Worm (Caenorhabditis elegans) whole organism, L4 larva: ENCODE data around the gene cyn-11.

ENCODE experiments used
- D1046.2 ChIP-seq: fragments of 200-800 bp; sonication (Bioruptor generic); IDR thresholded peaks from 2 replicates; pipeline ENCODE4 v1.3.6; 2022; ENCODE audit warnings: missing genetic modification characterization, missing compliant biosample characterization
- F10B5.3 ChIP-seq: sonication (generic microtip); optimal IDR thresholded peaks from 2 replicates; lab custom pipeline; 2016; ENCODE audit warnings: mild to moderate bottlenecking, missing genetic modification characterization, missing compliant biosample characterization
- F26F4.8 ChIP-seq: fragments of 200-800 bp; sonication (Bioruptor generic); conservative IDR thresholded peaks from 2 replicates; pipeline ENCODE4 v1.3.6; 2022; ENCODE audit warnings: missing genetic modification characterization, missing compliant biosample characterization
- F37D6.2 ChIP-seq: sonication (generic microtip); optimal IDR thresholded peaks from 2 replicates; lab custom pipeline; 2016; ENCODE audit warnings: mild to moderate bottlenecking, missing genetic modification characterization, missing compliant biosample characterization
- F44E2.7 ChIP-seq: fragments of 200-800 bp; sonication (Bioruptor generic); IDR thresholded peaks from 2 replicates; pipeline ENCODE4 v2.1.2; 2022; ENCODE audit warnings: missing genetic modification characterization, missing compliant biosample characterization
- Y48G9A.11 ChIP-seq: fragments of 200-800 bp; sonication (Bioruptor generic); IDR thresholded peaks from 2 replicates; pipeline ENCODE4 v1.3.6; 2022; ENCODE audit warnings: missing genetic modification reagents, missing genetic modification characterization, missing compliant biosample characterization
- aha-1 ChIP-seq: fragments of 150-350 bp; peaks from one replicate; lab custom pipeline; 2014; ENCODE audit warnings: missing biosample characterization, missing genetic modification characterization
- ama-1 ChIP-seq: fragments of 150-350 bp; optimal IDR thresholded peaks from 2 replicates; lab custom pipeline; 2014; ENCODE audit warnings: inconsistent platforms, mixed read lengths
- arid-1 ChIP-seq: fragments of 200-800 bp; sonication (Bioruptor generic); conservative IDR thresholded peaks from 2 replicates; pipeline ENCODE4 v1.3.6; 2022; ENCODE audit warnings: missing genetic modification reagents, missing genetic modification characterization, missing compliant biosample characterization
- ceh-20 ChIP-seq: fragments of 200-800 bp; sonication (Bioruptor generic); IDR thresholded peaks from 2 replicates; pipeline ENCODE4 v1.3.6; 2022; ENCODE audit warnings: missing genetic modification reagents, missing genetic modification characterization, missing compliant biosample characterization
- ceh-32 ChIP-seq: sonication (generic microtip); optimal IDR thresholded peaks from 2 replicates; lab custom pipeline; 2016; ENCODE audit warnings: mild to moderate bottlenecking, missing genetic modification characterization, missing compliant biosample characterization; ENCODE audit not compliant: poor library complexity
- ceh-62 ChIP-seq: sonication (generic microtip); optimal IDR thresholded peaks from 2 replicates; lab custom pipeline; 2017; ENCODE audit warnings: missing biosample characterization, missing genetic modification characterization
- ceh-82 ChIP-seq: sonication (generic microtip); optimal IDR thresholded peaks from 2 replicates; lab custom pipeline; 2017; ENCODE audit warnings: missing biosample characterization, missing genetic modification characterization
- cey-2 ChIP-seq: sonication (generic microtip); optimal IDR thresholded peaks from 3 replicates; lab custom pipeline; 2017; ENCODE audit warnings: missing genetic modification characterization, mild to moderate bottlenecking, missing compliant biosample characterization, antibody characterized with exemption, borderline replicate concordance; ENCODE audit not compliant: insufficient read depth
- ctbp-1 ChIP-seq: fragments of 200-800 bp; sonication (Bioruptor generic); IDR thresholded peaks from 2 replicates; pipeline ENCODE4 v1.3.6; 2022; ENCODE audit warnings: missing genetic modification reagents, missing genetic modification characterization, missing compliant biosample characterization
- daf-12 ChIP-seq: fragments of 150-350 bp; optimal IDR thresholded peaks from 2 replicates; lab custom pipeline; 2014; ENCODE audit warnings: missing biosample characterization, missing genetic modification reagents, missing genetic modification characterization
- daf-16 ChIP-seq, 3 experiments: sonication (generic microtip); optimal IDR thresholded peaks; 2 replicates each; lab custom pipeline; 2016 to 2017; ENCODE audit warnings: missing genetic modification characterization in 3 of 3, missing genetic modification reagents in 3 of 3, mild to moderate bottlenecking in 2 of 3, missing compliant biosample characterization in 2 of 3, missing biosample characterization in 1 of 3, moderate library complexity in 1 of 3
- duxl-1 ChIP-seq: sonication (generic microtip); optimal IDR thresholded peaks from 2 replicates; lab custom pipeline; 2016; ENCODE audit warnings: mild to moderate bottlenecking, missing genetic modification characterization, moderate library complexity, missing compliant biosample characterization; ENCODE audit not compliant: poor library complexity
- dve-1 ChIP-seq: sonication (generic microtip); optimal IDR thresholded peaks from 2 replicates; lab custom pipeline; 2017; ENCODE audit warnings: antibody characterized with exemption, mild to moderate bottlenecking, missing genetic modification characterization, missing compliant biosample characterization; ENCODE audit not compliant: insufficient read depth
- egl-43 ChIP-seq: fragments of 200-800 bp; sonication (Bioruptor generic); IDR thresholded peaks from 2 replicates; pipeline ENCODE4 v1.3.6; 2022; ENCODE audit warnings: missing genetic modification reagents, missing genetic modification characterization, missing compliant biosample characterization
- hlh-11 ChIP-seq: fragments of 200-800 bp; sonication (Bioruptor generic); optimal IDR thresholded peaks from 2 replicates; lab custom pipeline; 2018; ENCODE audit warnings: mild to moderate bottlenecking, missing genetic modification characterization, missing compliant biosample characterization
- hlh-30 ChIP-seq: sonication (generic microtip); optimal IDR thresholded peaks from 2 replicates; lab custom pipeline; 2017; ENCODE audit warnings: antibody characterized with exemption, mild to moderate bottlenecking, missing genetic modification characterization, missing compliant biosample characterization; ENCODE audit not compliant: insufficient read depth
- jun-1 ChIP-seq: fragments of 150-350 bp; optimal IDR thresholded peaks from 2 replicates; lab custom pipeline; 2014; ENCODE audit warnings: missing biosample characterization, missing genetic modification reagents, missing genetic modification characterization
- lin-13 ChIP-seq: fragments of 150-350 bp; optimal IDR thresholded peaks from 2 replicates; lab custom pipeline; 2014; ENCODE audit warnings: missing biosample characterization, missing genetic modification reagents, missing genetic modification characterization
- lin-29 ChIP-seq: fragments of 200-800 bp; sonication (Bioruptor generic); IDR thresholded peaks from 2 replicates; pipeline ENCODE4 v1.3.6; 2022; ENCODE audit warnings: missing genetic modification reagents, missing genetic modification characterization, missing compliant biosample characterization
- lsy-2 ChIP-seq, 2 experiments: fragments of 150-350 bp in 1 of 2; sonication (generic microtip) in 1 of 2; optimal IDR thresholded peaks; 2 replicates each; lab custom pipeline; 2014 to 2017; ENCODE audit warnings: missing biosample characterization in 2 of 2, missing genetic modification characterization in 2 of 2
- madf-5 ChIP-seq, 2 experiments: fragments of 200-800 bp; sonication (Bioruptor generic); IDR thresholded peaks; 2 replicates each; pipeline ENCODE4 v1.3.6; 2022; ENCODE audit warnings: missing compliant biosample characterization in 2 of 2, missing genetic modification characterization in 2 of 2
- mdt-29 ChIP-seq: fragments of 200-800 bp; sonication (Bioruptor generic); IDR thresholded peaks from 2 replicates; pipeline ENCODE4 v1.3.6; 2022; ENCODE audit warnings: missing genetic modification reagents, missing genetic modification characterization, missing compliant biosample characterization
- mxl-2 ChIP-seq: fragments of 200-800 bp; sonication (Bioruptor generic); conservative IDR thresholded peaks from 2 replicates; pipeline ENCODE4 v1.3.6; 2022; ENCODE audit warnings: missing genetic modification reagents, missing genetic modification characterization, missing compliant biosample characterization
- nhr-102 ChIP-seq: sonication (generic microtip); optimal IDR thresholded peaks from 2 replicates; lab custom pipeline; 2016; ENCODE audit warnings: mild to moderate bottlenecking, missing genetic modification characterization, moderate library complexity, missing compliant biosample characterization
- nhr-111 ChIP-seq: fragments of 200-800 bp; sonication (Bioruptor generic); optimal IDR thresholded peaks from 2 replicates; lab custom pipeline; 2018; ENCODE audit warnings: mild to moderate bottlenecking, missing genetic modification characterization, missing compliant biosample characterization
- nhr-237 ChIP-seq: sonication (generic microtip); optimal IDR thresholded peaks from 2 replicates; lab custom pipeline; 2017; ENCODE audit warnings: missing biosample characterization, missing genetic modification characterization
- nhr-25 ChIP-seq: sonication (generic microtip); optimal IDR thresholded peaks from 2 replicates; lab custom pipeline; 2017; ENCODE audit warnings: missing genetic modification characterization, mild to moderate bottlenecking, missing compliant biosample characterization, antibody characterized with exemption, moderate library complexity, borderline replicate concordance; ENCODE audit not compliant: insufficient read depth
- nhr-6 ChIP-seq: fragments of 150-350 bp; optimal IDR thresholded peaks from 2 replicates; lab custom pipeline; 2014; ENCODE audit warnings: missing biosample characterization, missing genetic modification characterization
- nhr-77 ChIP-seq: fragments of 150-350 bp; optimal IDR thresholded peaks from 2 replicates; lab custom pipeline; 2014; ENCODE audit warnings: missing biosample characterization, missing genetic modification characterization
- set-16 ChIP-seq: fragments of 200-800 bp; sonication (Bioruptor generic); IDR thresholded peaks from 2 replicates; pipeline ENCODE4 v1.3.6; 2022; ENCODE audit warnings: missing genetic modification reagents, missing genetic modification characterization, missing compliant biosample characterization
- snpc-4 ChIP-seq: fragments of 150-350 bp; optimal IDR thresholded peaks from 2 replicates; lab custom pipeline; 2014; ENCODE audit warnings: missing biosample characterization, missing genetic modification characterization
- spr-1 ChIP-seq: sonication (generic microtip); optimal IDR thresholded peaks from 2 replicates; lab custom pipeline; 2016; ENCODE audit warnings: mild to moderate bottlenecking, missing genetic modification characterization, missing compliant biosample characterization
- tag-97 ChIP-seq: fragments of 200-800 bp; sonication (Bioruptor generic); IDR thresholded peaks from 2 replicates; pipeline ENCODE4 v1.3.6; 2022; ENCODE audit warnings: missing genetic modification characterization, missing compliant biosample characterization
- unc-62 ChIP-seq, 3 experiments: fragments of 150-350 bp in 1 of 3; sonication (generic microtip); optimal IDR thresholded peaks in 2 of 3; peaks in 1 of 3; 1 replicate in 1 of 3; 2 replicates in 2 of 3; lab custom pipeline; 2014 to 2017; ENCODE audit warnings: missing biosample characterization in 3 of 3, missing genetic modification characterization in 3 of 3, missing genetic modification reagents in 3 of 3, missing genotype in 1 of 3
- zag-1 ChIP-seq: fragments of 150-350 bp; optimal IDR thresholded peaks from 2 replicates; lab custom pipeline; 2014; ENCODE audit warnings: missing biosample characterization, missing genetic modification characterization
- zfp-3 ChIP-seq: fragments of 200-800 bp; sonication (Bioruptor generic); conservative IDR thresholded peaks from 2 replicates; pipeline ENCODE4 v1.3.6; 2022; ENCODE audit warnings: missing genetic modification reagents, missing genetic modification characterization, missing compliant biosample characterization

The cyn-11 gene

ce11 chrII:8745449-8746297, 29.6 kb upstream of the cyn-11 start:
- TF ChIP-seq nhr-111 (GFP tag; lab: Kevin White, UChicago) (no peak), arid-1 (no peak), daf-16 (GFP tag; optimal IDR thresholded peaks at IDR 0.05; lab: Kevin White, UChicago) (no peak), daf-16 (tag; optimal IDR thresholded peaks at IDR 0.05; lab: Kevin White, UChicago) (peak; percentile 20), aha-1 (tag; lab: Kevin White, UChicago) (peak; percentile 90), lsy-2 (tag; optimal IDR thresholded peaks at IDR 0.05; lab: Kevin White, UChicago) (peak in 1 of 2 experiments; percentile 47), nhr-77 (tag; lab: Kevin White, UChicago) (peak; percentile 34), dve-1 (tag; lab: Kevin White, UChicago) (peak; percentile 50), D1046.2 (no peak), ceh-20 (GFP tag; lab: Robert Waterston, UW) (no peak), nhr-6 (no peak), Y48G9A.11 (GFP tag; lab: Robert Waterston, UW) (0 out of 2 replicates have a peak, but pooled peaks have one; percentile 23), mxl-2 (GFP tag; lab: Robert Waterston, UW) (peak; percentile 41), hlh-30 (tag; lab: Kevin White, UChicago) (peak; percentile 8), duxl-1 (tag; lab: Kevin White, UChicago) (no peak), nhr-25 (tag; lab: Kevin White, UChicago) (peak; percentile 4), ama-1 (peak; percentile 74)

ce11 chrII:8744555-8745448, 28.7 kb upstream of the cyn-11 start:
- TF ChIP-seq tag-97 (GFP tag; lab: Robert Waterston, UW) (no peak), F44E2.7 (GFP tag; lab: Robert Waterston, UW) (no peak), F26F4.8 (GFP tag; lab: Robert Waterston, UW) (no peak), nhr-102 (no peak), ctbp-1 (GFP tag; lab: Robert Waterston, UW) (no peak), lin-13 (no peak), daf-12 (no peak), egl-43 (GFP tag; lab: Robert Waterston, UW) (no peak; the same call in 1 of the 2 replicates), mxl-2 (GFP tag; lab: Robert Waterston, UW) (no peak), aha-1 (tag; lab: Kevin White, UChicago) (peak; percentile 95), ceh-62 (tag; lab: Kevin White, UChicago) (no peak), duxl-1 (tag; lab: Kevin White, UChicago) (peak; percentile 64), spr-1 (tag; lab: Kevin White, UChicago) (no peak), madf-5 (GFP tag; IDR thresholded peaks at IDR 0.05; lab: Robert Waterston, UW) (0 out of 4 replicates have a peak, but pooled peaks of 1 of the 2 experiments have one; percentile 3), set-16 (no peak), hlh-11 (tag; lab: Kevin White, UChicago) (no peak), mdt-29 (GFP tag; lab: Robert Waterston, UW) (no peak; the same call in 1 of the 2 replicates), unc-62 (GFP tag; optimal IDR thresholded peaks at IDR 0.05 in 1 of 2; lab: Kevin White, UChicago) (peak in 1 of 2 experiments; percentile 76), unc-62 (tag; optimal IDR thresholded peaks at IDR 0.05; lab: Kevin White, UChicago) (no peak), nhr-77 (tag; lab: Kevin White, UChicago) (peak; percentile 14), jun-1 (tag; lab: Kevin White, UChicago) (no peak), nhr-237 (tag; lab: Kevin White, UChicago) (no peak), F10B5.3 (tag; lab: Kevin White, UChicago) (no peak), lin-29 (GFP tag; lab: Robert Waterston, UW) (no peak), ceh-82 (tag; lab: Kevin White, UChicago) (no peak), zag-1 (tag; lab: Kevin White, UChicago) (no peak), snpc-4 (no peak), zfp-3 (GFP tag; lab: Robert Waterston, UW) (peak; percentile 67), arid-1 (no peak), F37D6.2 (tag; lab: Kevin White, UChicago) (no peak), hlh-30 (tag; lab: Kevin White, UChicago) (peak; percentile 26), nhr-111 (GFP tag; lab: Kevin White, UChicago) (no peak), ceh-32 (no peak), cey-2 (tag; lab: Kevin White, UChicago) (no peak)
